Fruit fly (Drosophila melanogaster) whole organism, embryonic: Measurements from ENCODE around the gene TwdlN.

Experiments
- Ada2b ChIP-seq: fragments of 200-800 bp; sonication (Bioruptor generic); IDR thresholded peaks from 2 replicates; pipeline ENCODE4 v1.3.6; 2022; ENCODE audit warnings: missing biosample characterization, missing genetic modification characterization
- Atf6 ChIP-seq: fragments of 200-800 bp; sonication (Bioruptor generic); IDR thresholded peaks from 2 replicates; pipeline ENCODE4 v1.3.6; 2022; ENCODE audit warnings: missing biosample characterization, missing genetic modification characterization
- Awh ChIP-seq: fragments of 200-800 bp; sonication (Bioruptor generic); IDR thresholded peaks from 2 replicates; pipeline ENCODE4, ENCODE4 v1.3.6; 2022; ENCODE audit warnings: missing biosample characterization, missing genetic modification characterization
- BEAF-32 ChIP-seq: fragments of 200-800 bp; sonication (Bioruptor generic); optimal IDR thresholded peaks from 3 replicates; lab custom pipeline; 2017; ENCODE audit warnings: missing biosample characterization, missing genetic modification characterization, mild to moderate bottlenecking, moderate library complexity, missing genetic modification reagents
- CG11504 ChIP-seq: fragments of 200-800 bp; sonication (Bioruptor generic); optimal IDR thresholded peaks from 3 replicates; lab custom pipeline; 2019; ENCODE audit warnings: missing biosample characterization, mild to moderate bottlenecking, missing genetic modification characterization, moderate library complexity
- CG11560 ChIP-seq: fragments of 200-800 bp; sonication (Bioruptor generic); IDR thresholded peaks from 3 replicates; pipeline ENCODE4 v1.3.6; 2022; ENCODE audit warnings: missing biosample characterization, missing genetic modification characterization
- CG12155 ChIP-seq: fragments of 200-800 bp; sonication (Bioruptor generic); optimal IDR thresholded peaks from 3 replicates; lab custom pipeline; 2016; ENCODE audit warnings: missing biosample characterization, missing genetic modification characterization
- CG12744 ChIP-seq: fragments of 200-800 bp; sonication (Bioruptor generic); optimal IDR thresholded peaks from 2 replicates; lab custom pipeline; 2016; ENCODE audit warnings: missing biosample characterization, missing genetic modification characterization
- CG13894 ChIP-seq: fragments of 200-800 bp; sonication (Bioruptor generic); optimal IDR thresholded peaks from 3 replicates; lab custom pipeline; 2018; ENCODE audit warnings: missing biosample characterization, mild to moderate bottlenecking, missing genetic modification characterization, moderate library complexity
- CG17829 ChIP-seq: fragments of 200-800 bp; optimal IDR thresholded peaks from 2 replicates; lab custom pipeline; 2019; ENCODE audit warnings: missing biosample characterization, mild to moderate bottlenecking, missing genetic modification characterization, moderate library complexity
- CG18599 ChIP-seq: fragments of 200-800 bp; sonication (Bioruptor generic); optimal IDR thresholded peaks from 3 replicates; lab custom pipeline; 2017; ENCODE audit warnings: missing biosample characterization, missing genetic modification characterization, mild to moderate bottlenecking, moderate library complexity, missing genetic modification reagents
- CG3065 ChIP-seq: fragments of 200-800 bp; sonication (Bioruptor generic); optimal IDR thresholded peaks from 2 replicates; lab custom pipeline; 2016; ENCODE audit warnings: missing biosample characterization, missing genetic modification characterization
- CG4328 ChIP-seq: fragments of 200-800 bp; sonication (Bioruptor generic); optimal IDR thresholded peaks from 3 replicates; lab custom pipeline; 2017; ENCODE audit warnings: missing biosample characterization, missing genetic modification reagents, missing genetic modification characterization
- CG6813 ChIP-seq: fragments of 200-800 bp; sonication (Bioruptor generic); optimal IDR thresholded peaks from 2 replicates; lab custom pipeline; 2017; ENCODE audit warnings: missing biosample characterization, missing genetic modification characterization, mild to moderate bottlenecking, moderate library complexity, missing genetic modification reagents
- CG7556 ChIP-seq: fragments of 200-800 bp; sonication (Bioruptor generic); optimal IDR thresholded peaks from 2 replicates; lab custom pipeline; 2017; ENCODE audit warnings: missing biosample characterization, mild to moderate bottlenecking, missing genetic modification characterization
- CG7745 ChIP-seq: fragments of 200-800 bp; sonication (Bioruptor generic); optimal IDR thresholded peaks from 2 replicates; lab custom pipeline; 2018; ENCODE audit warnings: missing biosample characterization, mild to moderate bottlenecking, missing genetic modification characterization, moderate library complexity
- CG9727 ChIP-seq: fragments of 200-800 bp; sonication (Bioruptor generic); optimal IDR thresholded peaks from 3 replicates; lab custom pipeline; 2017; ENCODE audit warnings: missing biosample characterization, mild to moderate bottlenecking, missing genetic modification characterization
- H2.0 ChIP-seq: fragments of 200-800 bp; sonication (Bioruptor generic); IDR thresholded peaks from 2 replicates; pipeline ENCODE4 v1.3.6; 2022; ENCODE audit warnings: missing biosample characterization, missing genetic modification characterization
- HLHmδ ChIP-seq: fragments of 200-800 bp; sonication (Bioruptor generic); optimal IDR thresholded peaks from 2 replicates; lab custom pipeline; 2018; ENCODE audit warnings: missing biosample characterization, mild to moderate bottlenecking, missing genetic modification characterization, moderate library complexity
- Hand ChIP-seq: fragments of 200-800 bp; sonication (Bioruptor generic); optimal IDR thresholded peaks from 2 replicates; lab custom pipeline; 2017; ENCODE audit warnings: mild to moderate bottlenecking, missing biosample characterization, missing genetic modification reagents, missing genetic modification characterization
- Hr51 ChIP-seq, 2 experiments: fragments of 200-800 bp; sonication (Bioruptor generic); optimal IDR thresholded peaks; 2 replicates in 1 of 2; 3 replicates in 1 of 2; lab custom pipeline; 2016 to 2018; ENCODE audit warnings: missing biosample characterization in 2 of 2, missing genetic modification characterization in 2 of 2, mild to moderate bottlenecking in 1 of 2, moderate library complexity in 1 of 2
- Hr78 ChIP-seq, 2 experiments: fragments of 200-800 bp in 1 of 2; fragments of >200 bp in 1 of 2; sonication (Bioruptor generic) in 1 of 2; optimal IDR thresholded peaks; 2 replicates each; lab custom pipeline; 2017 to 2019; ENCODE audit warnings: missing biosample characterization in 2 of 2, missing genetic modification characterization in 2 of 2, mild to moderate bottlenecking in 1 of 2, moderate library complexity in 1 of 2
- Max ChIP-seq: fragments of 200-800 bp; sonication (Bioruptor generic); optimal IDR thresholded peaks from 2 replicates; lab custom pipeline; 2016; ENCODE audit warnings: missing biosample characterization, mild to moderate bottlenecking, missing genetic modification characterization
- Meics ChIP-seq: fragments of 200-800 bp; sonication (Bioruptor generic); optimal IDR thresholded peaks from 2 replicates; lab custom pipeline; 2017; ENCODE audit warnings: missing biosample characterization, mild to moderate bottlenecking, missing genetic modification characterization
- Opbp ChIP-seq: fragments of 200-800 bp; sonication (Bioruptor generic); IDR thresholded peaks from 3 replicates; pipeline ENCODE4 v1.3.6; 2022; ENCODE audit warnings: missing biosample characterization, missing genetic modification characterization; ENCODE audit not compliant: partially characterized antibody
- Ptx1 ChIP-seq: fragments of 200-800 bp; sonication (Bioruptor generic); IDR thresholded peaks from 2 replicates; pipeline ENCODE4 v1.3.6; 2022; ENCODE audit warnings: missing biosample characterization, missing genetic modification characterization
- Ravus ChIP-seq: fragments of 200-800 bp; sonication (Bioruptor generic); IDR thresholded peaks from 2 replicates; pipeline ENCODE4 v1.3.6; 2022; ENCODE audit warnings: missing biosample characterization, missing genetic modification characterization
- Spps ChIP-seq: fragments of 200-800 bp; sonication (Bioruptor generic); optimal IDR thresholded peaks from 2 replicates; lab custom pipeline; 2018; ENCODE audit warnings: missing biosample characterization, mild to moderate bottlenecking, missing genetic modification characterization
- abd-A ChIP-seq: fragments of 200-800 bp; sonication (Bioruptor generic); optimal IDR thresholded peaks from 3 replicates; lab custom pipeline; 2019; ENCODE audit warnings: missing biosample characterization, mild to moderate bottlenecking, missing genetic modification characterization, moderate library complexity
- esg ChIP-seq: fragments of 200-800 bp; sonication (Bioruptor generic); conservative IDR thresholded peaks from 2 replicates; pipeline ENCODE4 v1.3.6; 2022; ENCODE audit warnings: missing biosample characterization, missing genetic modification characterization
- ftz-f1 ChIP-seq: fragments of 200-800 bp; sonication (Bioruptor generic); optimal IDR thresholded peaks from 2 replicates; lab custom pipeline; 2016; ENCODE audit warnings: missing biosample characterization, missing genetic modification characterization
- gcm ChIP-seq: fragments of 200-800 bp; sonication (Bioruptor generic); optimal IDR thresholded peaks from 2 replicates; lab custom pipeline; 2019; ENCODE audit warnings: missing biosample characterization, mild to moderate bottlenecking, missing genetic modification characterization, moderate library complexity
- gem ChIP-seq: fragments of 200-800 bp; sonication (Bioruptor generic); optimal IDR thresholded peaks from 2 replicates; lab custom pipeline; 2019; ENCODE audit warnings: missing biosample characterization, mild to moderate bottlenecking, missing genetic modification characterization, moderate library complexity
- grn ChIP-seq: fragments of 200-800 bp; sonication (Bioruptor generic); optimal IDR thresholded peaks from 3 replicates; lab custom pipeline; 2017; ENCODE audit warnings: missing biosample characterization, missing genetic modification characterization
- gro ChIP-seq: fragments of 200-800 bp; sonication (Bioruptor generic); optimal IDR thresholded peaks from 2 replicates; lab custom pipeline; 2016; ENCODE audit warnings: missing biosample characterization, missing genetic modification characterization
- hb ChIP-seq: fragments of 200-800 bp; sonication (Bioruptor generic); IDR thresholded peaks from 3 replicates; pipeline ENCODE4 v1.3.6; 2022; ENCODE audit warnings: missing biosample characterization, missing genetic modification characterization; ENCODE audit not compliant: partially characterized antibody
- jigr1 ChIP-seq: fragments of 200-800 bp; sonication (Bioruptor generic); IDR thresholded peaks from 3 replicates; pipeline ENCODE4 v1.3.6; 2022; ENCODE audit warnings: missing biosample characterization, missing genetic modification characterization
- lab ChIP-seq: fragments of 200-800 bp; sonication (Bioruptor generic); optimal IDR thresholded peaks from 3 replicates; lab custom pipeline; 2017; ENCODE audit warnings: missing biosample characterization, missing genetic modification characterization, mild to moderate bottlenecking, moderate library complexity, missing genetic modification reagents
- lilli ChIP-seq: fragments of 200-800 bp; sonication (Bioruptor generic); optimal IDR thresholded peaks from 3 replicates; lab custom pipeline; 2016; ENCODE audit warnings: missing biosample characterization, missing genetic modification characterization
- lov ChIP-seq, 2 experiments: fragments of 200-800 bp in 1 of 2; fragments of >200 bp in 1 of 2; sonication (Bioruptor generic) in 1 of 2; IDR thresholded peaks in 1 of 2; optimal IDR thresholded peaks in 1 of 2; 2 replicates in 1 of 2; 3 replicates in 1 of 2; pipeline versions ENCODE4 v1.3.6 to Lab custom; 2017 to 2022; ENCODE audit warnings: missing biosample characterization in 1 of 2, missing genetic modification characterization in 1 of 2
- pros ChIP-seq: fragments of 200-800 bp; sonication (Bioruptor generic); optimal IDR thresholded peaks from 3 replicates; lab custom pipeline; 2019; ENCODE audit warnings: missing biosample characterization, mild to moderate bottlenecking, missing genetic modification characterization, moderate library complexity
- pzg ChIP-seq: fragments of 200-800 bp; sonication (Bioruptor generic); optimal IDR thresholded peaks from 3 replicates; lab custom pipeline; 2018; ENCODE audit warnings: missing biosample characterization, mild to moderate bottlenecking, missing genetic modification characterization, moderate library complexity
- scrt ChIP-seq: fragments of 200-800 bp; sonication (Bioruptor generic); optimal IDR thresholded peaks from 2 replicates; lab custom pipeline; 2018; ENCODE audit warnings: missing biosample characterization, mild to moderate bottlenecking, missing genetic modification characterization, moderate library complexity
- ssp ChIP-seq: fragments of 200-800 bp; sonication (Bioruptor generic); IDR thresholded peaks from 2 replicates; pipeline ENCODE4 v1.3.6; 2022; ENCODE audit warnings: missing biosample characterization, missing genetic modification characterization
- zfh1 ChIP-seq: fragments of 200-800 bp; sonication (Bioruptor generic); IDR thresholded peaks from 3 replicates; pipeline ENCODE4 v1.3.6; 2022; ENCODE audit warnings: missing biosample characterization, missing genetic modification characterization

Gene TwdlN

DNA sequence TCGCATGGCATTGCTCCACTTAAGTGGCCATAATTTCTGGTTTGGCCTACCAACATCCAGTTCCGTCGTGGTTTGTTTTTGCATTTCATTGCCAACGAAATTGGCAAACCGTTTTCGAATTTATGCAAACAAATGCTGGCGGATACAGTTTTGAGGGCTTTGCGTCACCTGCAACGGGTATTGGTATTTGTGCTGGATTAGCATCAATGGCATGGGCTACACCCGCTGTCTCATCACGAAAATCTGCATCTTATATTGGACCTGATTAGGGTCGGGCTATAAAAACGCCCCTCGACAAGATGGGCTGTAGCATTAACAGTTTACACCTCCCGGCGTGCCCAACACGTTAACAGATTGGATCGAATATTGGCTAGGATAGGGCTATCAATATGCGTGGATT, 24.5 kb downstream of the TwdlN start, which contains the start of gene Tb:
Gene Tb (plus strand): TSS at position 301 of the 400 bp plus-strand sequence.
- TF ChIP-seq Awh (GFP tag; lab: Robert Waterston, UW) (peak; percentile 64), CG7745 (tag; lab: Kevin White, UChicago) (no peak)

DNA sequence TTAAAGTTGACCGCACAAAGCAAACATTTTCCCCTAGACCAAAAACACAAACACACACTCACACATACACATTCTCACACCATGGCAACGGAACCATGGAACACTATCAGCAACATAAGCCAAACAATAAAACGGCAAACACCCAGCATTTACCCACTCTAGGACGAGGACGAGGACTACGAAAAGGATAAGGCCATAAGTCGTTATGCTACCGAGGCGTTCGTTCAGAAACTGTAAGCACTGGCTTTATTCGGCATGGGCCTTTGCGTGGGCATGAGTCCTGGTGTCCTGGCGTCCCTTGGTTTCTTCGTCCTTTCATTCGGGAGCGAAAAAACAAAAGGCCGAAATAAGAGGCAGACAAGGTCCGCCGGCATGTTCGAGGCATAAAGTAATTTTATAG, 38.6 kb downstream of the TwdlN start:
- TF ChIP-seq abd-A (tag; lab: Kevin White, UChicago) = peak; percentile 57
- TF ChIP-seq Opbp (GFP tag; lab: Robert Waterston, UW) = no peak
- TF ChIP-seq ftz-f1 (GFP tag; lab: Kevin White, UChicago) = no peak
- no peak for TF ChIP-seq BEAF-32 (GFP tag; lab: Kevin White, UChicago)
- TF ChIP-seq esg (GFP tag; lab: Robert Waterston, UW) = no peak
- TF ChIP-seq lov (optimal IDR thresholded peaks at IDR 0.05; lab: Kevin White, UChicago) = no peak
- no peak for TF ChIP-seq lov (GFP tag; IDR thresholded peaks at IDR 0.05; lab: Robert Waterston, UW)
- peak; percentile 80 for TF ChIP-seq CG13894

DNA sequence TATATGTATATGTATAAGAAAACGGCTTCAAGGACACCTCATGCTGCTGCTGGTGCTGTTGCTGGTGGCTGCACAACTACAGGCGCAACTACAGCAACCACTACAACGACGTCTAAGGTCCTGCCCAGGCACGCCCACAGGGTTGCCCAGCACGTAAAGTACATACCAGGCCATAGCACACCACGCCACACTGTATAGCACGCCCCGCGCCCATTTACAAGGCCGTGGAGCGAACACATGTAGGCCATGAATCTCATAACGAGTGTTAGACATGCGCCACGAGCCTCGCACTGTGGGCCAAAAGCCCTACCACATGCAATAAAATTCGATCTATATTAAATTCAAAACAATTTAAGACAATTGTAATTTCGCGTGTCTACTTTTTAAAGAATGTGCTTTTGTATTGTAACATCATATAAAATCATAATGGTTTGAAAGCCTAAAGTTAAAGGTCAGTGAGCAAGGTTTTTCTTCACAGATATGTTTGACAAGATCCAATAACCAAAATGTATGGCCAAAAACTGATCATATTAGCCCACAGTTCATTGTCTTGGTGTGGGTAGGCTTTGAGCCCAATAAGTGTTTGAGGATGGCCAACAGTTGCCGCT, 40.0 kb downstream of the TwdlN start:
- no peak for TF ChIP-seq jigr1 (GFP tag; lab: Robert Waterston, UW)
- TF ChIP-seq Atf6 = no peak
- peak; percentile 55 for TF ChIP-seq CG7556 (GFP tag; lab: Kevin White, UChicago)
- peak; percentile 3 for TF ChIP-seq gro (GFP tag; lab: Kevin White, UChicago)
- no peak for TF ChIP-seq CG9727 (GFP tag; lab: Kevin White, UChicago)
- TF ChIP-seq CG18599 = peak; percentile 73
- no peak for TF ChIP-seq Max (GFP tag; lab: Kevin White, UChicago)
- no peak for TF ChIP-seq CG12155 (GFP tag; lab: Kevin White, UChicago)
- no peak for TF ChIP-seq ssp (GFP tag; lab: Robert Waterston, UW)
- no peak for TF ChIP-seq CG11560 (tag; lab: Robert Waterston, UW)
- TF ChIP-seq Ravus (GFP tag; lab: Robert Waterston, UW) = no peak
- TF ChIP-seq scrt (GFP tag; lab: Kevin White, UChicago) = peak; percentile 24
- TF ChIP-seq Ptx1 = peak; percentile 13; the same call in 1 of the 2 replicates
- peak; percentile 48 for TF ChIP-seq CG11504 (tag; lab: Kevin White, UChicago)
- no peak for TF ChIP-seq CG6813 (GFP tag; lab: Kevin White, UChicago)
- no peak for TF ChIP-seq pzg (GFP tag; lab: Kevin White, UChicago)
- TF ChIP-seq Opbp (GFP tag; lab: Robert Waterston, UW) = no peak
- no peak for TF ChIP-seq CG4328
- peak; percentile 41 for TF ChIP-seq gem (tag; lab: Kevin White, UChicago)
- TF ChIP-seq pros (GFP tag; lab: Kevin White, UChicago) = no peak
- TF ChIP-seq lab = peak; percentile 60
- TF ChIP-seq grn (GFP tag; lab: Kevin White, UChicago) = no peak
- TF ChIP-seq gcm (GFP tag; lab: Kevin White, UChicago) = no peak
- no peak for TF ChIP-seq Ada2b
- no peak for TF ChIP-seq H2.0 (GFP tag; lab: Robert Waterston, UW)
- TF ChIP-seq lilli = no peak
- no peak for TF ChIP-seq Hr78 (GFP tag; optimal IDR thresholded peaks at IDR 0.05; lab: Kevin White, UChicago)
- TF ChIP-seq CG17829 = no peak
- TF ChIP-seq HLHmδ (GFP tag; lab: Kevin White, UChicago) = no peak
- TF ChIP-seq Hand (GFP tag; lab: Kevin White, UChicago) = peak; percentile 27
- no peak for TF ChIP-seq zfh1 (GFP tag; lab: Robert Waterston, UW)
- peak; percentile 59 for TF ChIP-seq Meics (GFP tag; lab: Kevin White, UChicago)
- TF ChIP-seq Hr51 (GFP tag; optimal IDR thresholded peaks at IDR 0.05; lab: Kevin White, UChicago) = peak in 1 of 2 experiments; percentile 26
- no peak for TF ChIP-seq hb
- TF ChIP-seq CG3065 (GFP tag; lab: Kevin White, UChicago) = no peak
- TF ChIP-seq CG12744 (GFP tag; lab: Kevin White, UChicago) = no peak
- no peak for TF ChIP-seq Spps (tag; lab: Kevin White, UChicago)
